Worm (Caenorhabditis elegans) whole organism, late embryonic: ENCODE results near the gene rga-3.

Source experiments
- ceh-34 ChIP-seq: sonication (generic microtip); optimal IDR thresholded peaks from 2 replicates; lab custom pipeline; 2016; ENCODE audit warnings: mild to moderate bottlenecking, missing genetic modification characterization, missing compliant biosample characterization
- elt-2 ChIP-seq: sonication (generic microtip); optimal IDR thresholded peaks from 2 replicates; lab custom pipeline; 2016; ENCODE audit warnings: missing genetic modification reagents, missing genetic modification characterization, missing compliant biosample characterization
- hlh-6 ChIP-seq: sonication (generic microtip); optimal IDR thresholded peaks from 2 replicates; lab custom pipeline; 2016; ENCODE audit warnings: missing genotype, missing genetic modification characterization, missing compliant biosample characterization
- pax-1 ChIP-seq: fragments of 150-350 bp; optimal IDR thresholded peaks from 2 replicates; lab custom pipeline; 2014; ENCODE audit warnings: missing biosample characterization, missing genetic modification characterization
- pha-4 ChIP-seq: fragments of 150-350 bp; optimal IDR thresholded peaks from 2 replicates; lab custom pipeline; 2018; ENCODE audit warnings: missing biosample characterization, missing genetic modification reagents, missing genetic modification characterization
- sox-2 ChIP-seq: fragments of 200-800 bp; sonication (Bioruptor generic); IDR thresholded peaks from 2 replicates; pipeline ENCODE4 v1.3.6; 2022; ENCODE audit warnings: missing genetic modification reagents, missing genetic modification characterization, missing compliant biosample characterization
- tbx-2 ChIP-seq: sonication (generic microtip); optimal IDR thresholded peaks from 2 replicates; lab custom pipeline; 2016; ENCODE audit warnings: missing genetic modification characterization, missing compliant biosample characterization
- zip-5 ChIP-seq: sonication (generic microtip); optimal IDR thresholded peaks from 2 replicates; lab custom pipeline; 2016; ENCODE audit warnings: missing genetic modification characterization, missing compliant biosample characterization

ce11 chrV:5717237-5717935 is at the start of gene rga-3:
- TF ChIP-seq ceh-34: no peak
- no peak for TF ChIP-seq pax-1 (tag; lab: Kevin White, UChicago)
- TF ChIP-seq hlh-6 (tag; lab: Kevin White, UChicago): no peak
- no peak for TF ChIP-seq sox-2 (GFP tag; lab: Robert Waterston, UW)
- TF ChIP-seq pha-4 (tag; lab: Kevin White, UChicago): no peak
- no peak for TF ChIP-seq tbx-2
- no peak for TF ChIP-seq zip-5 (tag; lab: Kevin White, UChicago)
- no peak for TF ChIP-seq elt-2 (tag; lab: Kevin White, UChicago)
